Worm (Caenorhabditis elegans) whole organism, late embryonic: Measurements from ENCODE around the gene hmg-4.

Experiments used
- F13H6.1 ChIP-seq: sonication (generic microtip); optimal IDR thresholded peaks from 2 replicates; lab custom pipeline; 2016; ENCODE audit warnings: missing genetic modification characterization, missing compliant biosample characterization
- ama-1 ChIP-seq: fragments of 150-350 bp; optimal IDR thresholded peaks from 2 replicates; lab custom pipeline; 2014
- elt-2 ChIP-seq: sonication (generic microtip); optimal IDR thresholded peaks from 2 replicates; lab custom pipeline; 2016; ENCODE audit warnings: missing genetic modification reagents, missing genetic modification characterization, missing compliant biosample characterization
- fkh-10 ChIP-seq: fragments of 150-350 bp; optimal IDR thresholded peaks from 2 replicates; lab custom pipeline; 2014; ENCODE audit warnings: missing biosample characterization, missing genetic modification reagents, missing genetic modification characterization
- madf-2 ChIP-seq: sonication (generic microtip); optimal IDR thresholded peaks from 2 replicates; lab custom pipeline; 2017; ENCODE audit warnings: missing genetic modification characterization, missing compliant biosample characterization
- mec-3 ChIP-seq: sonication (generic microtip); optimal IDR thresholded peaks from 2 replicates; lab custom pipeline; 2016; ENCODE audit warnings: borderline replicate concordance, missing genetic modification characterization, missing compliant biosample characterization
- nfya-1 ChIP-seq: sonication (generic microtip); optimal IDR thresholded peaks from 2 replicates; lab custom pipeline; 2017; ENCODE audit warnings: missing genetic modification characterization, mild to moderate bottlenecking, missing compliant biosample characterization, antibody characterized with exemption, moderate library complexity
- nhr-11 ChIP-seq: fragments of 150-350 bp; optimal IDR thresholded peaks from 2 replicates; lab custom pipeline; 2014; ENCODE audit warnings: missing biosample characterization, missing genetic modification characterization
- npax-4 ChIP-seq: sonication (generic microtip); optimal IDR thresholded peaks from 2 replicates; lab custom pipeline; 2016; ENCODE audit warnings: missing genetic modification characterization, missing compliant biosample characterization
- pag-3 ChIP-seq: sonication (generic microtip); optimal IDR thresholded peaks from 2 replicates; lab custom pipeline; 2016; ENCODE audit warnings: missing compliant biosample characterization, missing genetic modification characterization, borderline replicate concordance
- pha-4 ChIP-seq: fragments of 150-350 bp; optimal IDR thresholded peaks from 2 replicates; lab custom pipeline; 2018; ENCODE audit warnings: missing biosample characterization, missing genetic modification reagents, missing genetic modification characterization

DNA sequence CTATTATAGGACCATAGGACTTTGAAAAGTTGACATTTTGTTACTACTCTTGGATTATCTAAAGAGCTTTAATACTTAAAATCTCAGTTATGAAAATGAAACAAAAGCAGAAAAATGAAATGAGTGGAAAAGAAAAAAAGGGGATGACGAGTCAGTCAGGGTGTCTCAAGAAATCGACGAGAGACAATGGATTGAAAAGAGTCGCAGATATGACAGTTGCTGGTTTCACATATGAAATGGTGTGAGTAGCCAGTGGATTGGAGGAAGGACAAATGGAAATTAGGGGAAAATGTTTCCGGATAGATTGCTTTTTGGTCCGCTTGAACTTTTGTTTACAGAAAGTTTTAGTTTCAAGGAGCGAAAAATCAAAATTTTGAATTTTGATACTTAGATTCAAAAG is 15.8 kb upstream of the hmg-4 start:
- TF ChIP-seq mec-3 (tag; lab: Kevin White, UChicago) (no peak), F13H6.1 (tag; lab: Kevin White, UChicago) (no peak), fkh-10 (no peak), ama-1 (lab: Kevin White, UChicago) (no peak), elt-2 (tag; lab: Kevin White, UChicago) (no peak), nhr-11 (tag; lab: Kevin White, UChicago) (no peak), pag-3 (tag; lab: Kevin White, UChicago) (no peak), npax-4 (tag; lab: Kevin White, UChicago) (no peak), pha-4 (no peak), nfya-1 (tag; lab: Kevin White, UChicago) (no peak), madf-2 (no peak)
